Worm (Caenorhabditis elegans) whole organism, late embryonic: ENCODE data around the gene ceh-13.

Experiments
- C08G9.2 ChIP-seq: sonication (generic microtip); optimal IDR thresholded peaks from 2 replicates; lab custom pipeline; 2016; ENCODE audit warnings: mild to moderate bottlenecking, missing genetic modification characterization, moderate library complexity, missing compliant biosample characterization
- C38D4.7 ChIP-seq: fragments of 200-800 bp; sonication (Bioruptor generic); optimal IDR thresholded peaks from 2 replicates; lab custom pipeline; 2018; ENCODE audit warnings: mild to moderate bottlenecking, missing genetic modification characterization, moderate library complexity, missing compliant biosample characterization
- Y22D7AL.16 ChIP-seq: sonication (generic microtip); optimal IDR thresholded peaks from 2 replicates; lab custom pipeline; 2016; ENCODE audit warnings: missing genetic modification characterization, missing compliant biosample characterization
- ama-1 ChIP-seq: fragments of 150-350 bp; optimal IDR thresholded peaks from 2 replicates; lab custom pipeline; 2014
- ceh-14 ChIP-seq: sonication (generic microtip); optimal IDR thresholded peaks from 2 replicates; lab custom pipeline; 2016; ENCODE audit warnings: missing genotype, missing genetic modification characterization, missing compliant biosample characterization
- ceh-18 ChIP-seq: sonication (generic microtip); optimal IDR thresholded peaks from 2 replicates; lab custom pipeline; 2016; ENCODE audit warnings: missing genetic modification characterization, missing compliant biosample characterization
- ceh-19 ChIP-seq: fragments of 200-800 bp; sonication (Bioruptor generic); optimal IDR thresholded peaks from 2 replicates; lab custom pipeline; 2018; ENCODE audit warnings: mild to moderate bottlenecking, missing genetic modification characterization, missing compliant biosample characterization
- ceh-22 ChIP-seq: sonication (generic microtip); optimal IDR thresholded peaks from 2 replicates; lab custom pipeline; 2017; ENCODE audit warnings: missing biosample characterization, missing genetic modification characterization
- ceh-30 ChIP-seq: fragments of 150-350 bp; optimal IDR thresholded peaks from 2 replicates; lab custom pipeline; 2014; ENCODE audit warnings: missing biosample characterization, missing genetic modification characterization
- ceh-31 ChIP-seq: sonication (generic microtip); optimal IDR thresholded peaks from 2 replicates; lab custom pipeline; 2016; ENCODE audit warnings: missing genetic modification characterization, missing compliant biosample characterization
- ceh-6 ChIP-seq: fragments of 200-800 bp; sonication (Bioruptor generic); optimal IDR thresholded peaks from 2 replicates; lab custom pipeline; 2018; ENCODE audit warnings: mild to moderate bottlenecking, missing genetic modification characterization, missing compliant biosample characterization
- ceh-9 ChIP-seq: sonication (generic microtip); optimal IDR thresholded peaks from 2 replicates; lab custom pipeline; 2016; ENCODE audit warnings: mild to moderate bottlenecking, missing genetic modification characterization, inconsistent platforms, missing compliant biosample characterization
- che-1 ChIP-seq: sonication (generic microtip); optimal IDR thresholded peaks from 2 replicates; lab custom pipeline; 2016; ENCODE audit warnings: mild to moderate bottlenecking, missing genetic modification characterization, missing compliant biosample characterization
- dve-1 ChIP-seq: sonication (generic microtip); optimal IDR thresholded peaks from 2 replicates; lab custom pipeline; 2017; ENCODE audit warnings: antibody characterized with exemption, mild to moderate bottlenecking, missing genetic modification characterization, missing compliant biosample characterization
- elt-2 ChIP-seq: sonication (generic microtip); optimal IDR thresholded peaks from 2 replicates; lab custom pipeline; 2016; ENCODE audit warnings: missing genetic modification reagents, missing genetic modification characterization, missing compliant biosample characterization
- elt-4 ChIP-seq: sonication (generic microtip); optimal IDR thresholded peaks from 2 replicates; lab custom pipeline; 2016; ENCODE audit warnings: missing genetic modification characterization, missing compliant biosample characterization
- ets-4 ChIP-seq: sonication (generic microtip); optimal IDR thresholded peaks from 2 replicates; lab custom pipeline; 2016; ENCODE audit warnings: missing genetic modification characterization, missing compliant biosample characterization
- fkh-6 ChIP-seq: sonication (generic microtip); optimal IDR thresholded peaks from 2 replicates; lab custom pipeline; 2016; ENCODE audit warnings: missing genetic modification characterization, missing compliant biosample characterization
- gmeb-2 ChIP-seq: sonication (generic microtip); optimal IDR thresholded peaks from 2 replicates; lab custom pipeline; 2016; ENCODE audit warnings: missing genetic modification characterization, inconsistent platforms, missing compliant biosample characterization
- hlh-15 ChIP-seq: sonication (generic microtip); optimal IDR thresholded peaks from 2 replicates; lab custom pipeline; 2016; ENCODE audit warnings: missing genetic modification characterization, missing compliant biosample characterization
- hlh-8 ChIP-seq: sonication (generic microtip); optimal IDR thresholded peaks from 2 replicates; lab custom pipeline; 2016; ENCODE audit warnings: missing genotype, missing genetic modification characterization, missing compliant biosample characterization
- lin-11 ChIP-seq: fragments of 200-800 bp; sonication (Bioruptor generic); optimal IDR thresholded peaks from 2 replicates; lab custom pipeline; 2018; ENCODE audit warnings: mild to moderate bottlenecking, missing genetic modification characterization, missing compliant biosample characterization
- madf-2 ChIP-seq: sonication (generic microtip); optimal IDR thresholded peaks from 2 replicates; lab custom pipeline; 2017; ENCODE audit warnings: missing genetic modification characterization, missing compliant biosample characterization
- mec-3 ChIP-seq: sonication (generic microtip); optimal IDR thresholded peaks from 2 replicates; lab custom pipeline; 2016; ENCODE audit warnings: borderline replicate concordance, missing genetic modification characterization, missing compliant biosample characterization
- nfya-1 ChIP-seq: sonication (generic microtip); optimal IDR thresholded peaks from 2 replicates; lab custom pipeline; 2017; ENCODE audit warnings: missing genetic modification characterization, mild to moderate bottlenecking, missing compliant biosample characterization, antibody characterized with exemption, moderate library complexity
- nhr-11 ChIP-seq: fragments of 150-350 bp; optimal IDR thresholded peaks from 2 replicates; lab custom pipeline; 2014; ENCODE audit warnings: missing biosample characterization, missing genetic modification characterization
- nhr-232 ChIP-seq: sonication (generic microtip); optimal IDR thresholded peaks from 2 replicates; lab custom pipeline; 2016; ENCODE audit warnings: missing genetic modification characterization, missing compliant biosample characterization
- npax-4 ChIP-seq: sonication (generic microtip); optimal IDR thresholded peaks from 2 replicates; lab custom pipeline; 2016; ENCODE audit warnings: missing genetic modification characterization, missing compliant biosample characterization
- pag-3 ChIP-seq: sonication (generic microtip); optimal IDR thresholded peaks from 2 replicates; lab custom pipeline; 2016; ENCODE audit warnings: missing compliant biosample characterization, missing genetic modification characterization, borderline replicate concordance
- pha-2 ChIP-seq: sonication (generic microtip); optimal IDR thresholded peaks from 2 replicates; lab custom pipeline; 2017; ENCODE audit warnings: mild to moderate bottlenecking, missing genetic modification characterization, missing compliant biosample characterization
- pha-4 ChIP-seq: fragments of 150-350 bp; optimal IDR thresholded peaks from 2 replicates; lab custom pipeline; 2018; ENCODE audit warnings: missing biosample characterization, missing genetic modification reagents, missing genetic modification characterization
- ref-2 ChIP-seq: sonication (generic microtip); optimal IDR thresholded peaks from 2 replicates; lab custom pipeline; 2016; ENCODE audit warnings: missing genetic modification characterization, missing compliant biosample characterization
- rnt-1 ChIP-seq: sonication (generic microtip); optimal IDR thresholded peaks from 2 replicates; lab custom pipeline; 2016; ENCODE audit warnings: missing genetic modification characterization, missing compliant biosample characterization
- tbx-2 ChIP-seq: sonication (generic microtip); optimal IDR thresholded peaks from 2 replicates; lab custom pipeline; 2016; ENCODE audit warnings: missing genetic modification characterization, missing compliant biosample characterization
- ttx-3 ChIP-seq: sonication (generic microtip); optimal IDR thresholded peaks from 2 replicates; lab custom pipeline; 2016; ENCODE audit warnings: missing genetic modification reagents, missing genetic modification characterization, missing compliant biosample characterization
- unc-3 ChIP-seq, 2 experiments: fragments of 200-800 bp in 1 of 2; sonication (Bioruptor generic) in 1 of 2; sonication (generic microtip) in 1 of 2; conservative IDR thresholded peaks in 1 of 2; optimal IDR thresholded peaks in 1 of 2; 2 replicates each; pipeline versions ENCODE4 v1.3.6 to Lab custom; 2016 to 2022; ENCODE audit warnings: missing compliant biosample characterization in 2 of 2, missing genetic modification characterization in 2 of 2, missing genetic modification reagents in 1 of 2
- unc-42 ChIP-seq: sonication (generic microtip); optimal IDR thresholded peaks from 2 replicates; lab custom pipeline; 2016; ENCODE audit warnings: missing genotype, missing genetic modification characterization, missing compliant biosample characterization
- unc-55 ChIP-seq: sonication (generic microtip); optimal IDR thresholded peaks from 2 replicates; lab custom pipeline; 2017; ENCODE audit warnings: missing biosample characterization, missing genetic modification reagents, missing genetic modification characterization

ceh-13 gene

DNA sequence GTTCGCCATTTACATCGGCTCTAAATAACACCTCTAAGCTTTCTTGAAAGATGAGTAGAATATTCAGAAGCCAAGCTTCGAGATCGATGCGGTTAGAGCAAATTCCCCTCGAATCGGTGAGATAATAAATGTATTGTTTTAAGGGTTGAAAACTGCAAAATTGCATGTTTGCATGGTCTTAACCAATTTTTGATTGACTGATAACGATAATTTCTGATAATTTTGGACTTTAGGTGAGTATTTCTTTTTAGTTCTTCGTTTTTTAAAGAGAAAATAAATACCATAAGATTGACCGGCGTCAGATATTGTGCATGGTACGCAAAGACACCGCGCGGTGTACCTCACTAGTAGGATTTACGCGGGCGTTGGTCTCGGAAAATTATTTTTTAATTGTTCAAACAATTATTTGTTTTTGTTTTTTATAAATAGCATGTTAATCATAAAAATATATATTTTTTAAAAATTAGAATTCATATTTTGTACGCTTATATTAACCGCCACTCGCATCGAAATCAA, 28.7 kb downstream of the ceh-13 start, which contains the start of gene cup-5:
cup-5 (plus strand) TSS at position 51 of the 516 bp plus-strand sequence.
- TF ChIP-seq pha-4 (tag; lab: Kevin White, UChicago) (no peak), npax-4 (tag; lab: Kevin White, UChicago) (no peak), C38D4.7 (no peak), rnt-1 (no peak), ref-2 (tag; lab: Kevin White, UChicago) (no peak), ceh-31 (tag; lab: Kevin White, UChicago) (no peak), hlh-15 (tag; lab: Kevin White, UChicago) (no peak), lin-11 (tag; lab: Kevin White, UChicago) (no peak), ceh-30 (tag; lab: Kevin White, UChicago) (no peak), nhr-232 (no peak), mec-3 (tag; lab: Kevin White, UChicago) (no peak), elt-2 (tag; lab: Kevin White, UChicago) (no peak), ama-1 (lab: Kevin White, UChicago) (no peak), tbx-2 (tag; lab: Kevin White, UChicago) (no peak), che-1 (tag; lab: Kevin White, UChicago) (no peak), nhr-11 (no peak), fkh-6 (tag; lab: Kevin White, UChicago) (no peak)

DNA sequence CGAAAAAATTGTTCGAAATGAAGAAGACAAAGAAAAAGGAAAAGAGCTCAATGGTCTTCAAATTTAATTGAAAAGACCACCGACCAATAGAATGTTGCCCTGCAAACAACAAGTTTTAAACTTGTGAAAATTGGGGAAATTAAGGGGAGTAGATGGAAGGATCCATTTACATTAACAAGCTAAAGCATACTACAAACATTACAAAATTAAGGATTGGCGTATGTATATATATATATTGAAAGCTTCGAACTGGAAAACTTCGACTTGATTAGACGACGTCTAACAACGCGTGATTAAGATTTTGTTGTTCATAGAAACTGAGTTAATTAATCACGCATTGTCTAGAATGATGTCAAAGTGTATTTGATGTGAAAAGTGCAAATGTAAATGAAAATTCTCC, 32.8 kb downstream of the ceh-13 start, which contains the start of gene R13A5.15:
R13A5.15 (minus strand) TSS at position 101 of the 400 bp plus-strand sequence.
- no peak for TF ChIP-seq ceh-6 (GFP tag; lab: Kevin White, UChicago)
- no peak for TF ChIP-seq ceh-22
- TF ChIP-seq elt-4 (tag; lab: Kevin White, UChicago), result no peak
- no peak for TF ChIP-seq ceh-9 (tag; lab: Kevin White, UChicago)
- no peak for TF ChIP-seq pha-2 (tag; lab: Kevin White, UChicago)
- no peak for TF ChIP-seq ets-4 (tag; lab: Kevin White, UChicago)
- TF ChIP-seq nhr-232, result no peak
- TF ChIP-seq ceh-18 (tag; lab: Kevin White, UChicago), result no peak
- TF ChIP-seq Y22D7AL.16 (tag; lab: Kevin White, UChicago), result no peak
- TF ChIP-seq madf-2 (tag; lab: Kevin White, UChicago), result no peak
- no peak for TF ChIP-seq ceh-19
- no peak for TF ChIP-seq unc-3 (GFP tag; conservative IDR thresholded peaks at IDR 0.05; lab: Robert Waterston, UW)
- TF ChIP-seq unc-3 (tag; optimal IDR thresholded peaks at IDR 0.05; lab: Kevin White, UChicago), result no peak
- no peak for TF ChIP-seq unc-55
- TF ChIP-seq elt-2 (tag; lab: Kevin White, UChicago), result no peak
- TF ChIP-seq pag-3 (tag; lab: Kevin White, UChicago), result no peak
- TF ChIP-seq unc-42 (tag; lab: Kevin White, UChicago), result no peak
- TF ChIP-seq hlh-15 (tag; lab: Kevin White, UChicago), result no peak
- TF ChIP-seq ttx-3 (tag; lab: Kevin White, UChicago), result no peak
- TF ChIP-seq pha-4 (tag; lab: Kevin White, UChicago), result no peak

DNA sequence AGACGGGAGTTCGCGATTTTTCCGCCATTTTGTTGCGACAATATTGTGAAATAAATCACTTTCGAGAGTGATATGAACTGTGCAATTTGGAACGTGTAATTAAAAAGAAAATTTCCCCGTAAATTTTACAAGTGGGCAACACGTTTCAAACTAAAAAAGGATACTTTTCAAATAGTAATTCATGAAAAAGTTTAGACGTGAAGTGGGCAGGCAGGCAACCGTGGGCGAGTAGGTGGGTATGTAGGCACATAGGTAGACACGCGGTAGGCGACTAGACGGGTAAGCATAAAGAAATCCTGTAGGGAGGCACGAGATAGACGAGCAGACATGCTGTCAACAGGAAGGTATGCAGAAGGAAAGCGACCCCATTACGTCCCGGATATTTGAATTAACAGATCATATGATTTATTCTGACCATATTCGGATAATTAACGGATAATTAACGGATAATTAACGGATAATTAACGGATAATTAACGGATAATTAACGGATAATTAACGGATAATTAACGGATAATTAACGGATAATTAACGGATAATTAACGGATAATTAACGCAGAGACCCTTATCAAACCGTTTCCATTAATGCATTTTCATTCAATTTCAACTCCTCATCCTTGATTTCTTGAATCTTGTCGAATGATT, 37.9 kb downstream of the ceh-13 start, which contains the start of gene R13A5.11:
R13A5.11 (minus strand) TSS at position 51 of the 644 bp plus-strand sequence.
- TF ChIP-seq ceh-14 (tag; lab: Kevin White, UChicago) (no peak), lin-11 (tag; lab: Kevin White, UChicago) (no peak), nhr-11 (no peak), unc-42 (tag; lab: Kevin White, UChicago) (peak; percentile 19), hlh-8 (no peak), nfya-1 (tag; lab: Kevin White, UChicago) (no peak), gmeb-2 (no peak), C08G9.2 (tag; lab: Kevin White, UChicago) (no peak), dve-1 (tag; lab: Kevin White, UChicago) (peak; percentile 99)
- TF ChIP-seq, all 69 proteins: peak for 2
